Worm (Caenorhabditis elegans) whole organism, L4 larva: ENCODE data around the gene W02D7.12.

Source experiments
- D1046.2 ChIP-seq: fragments of 200-800 bp; sonication (Bioruptor generic); IDR thresholded peaks from 2 replicates; pipeline ENCODE4 v1.3.6; 2022; ENCODE audit warnings: missing genetic modification characterization, missing compliant biosample characterization
- F26F4.8 ChIP-seq: fragments of 200-800 bp; sonication (Bioruptor generic); conservative IDR thresholded peaks from 2 replicates; pipeline ENCODE4 v1.3.6; 2022; ENCODE audit warnings: missing genetic modification characterization, missing compliant biosample characterization
- F44E2.7 ChIP-seq: fragments of 200-800 bp; sonication (Bioruptor generic); IDR thresholded peaks from 2 replicates; pipeline ENCODE4 v2.1.2; 2022; ENCODE audit warnings: missing genetic modification characterization, missing compliant biosample characterization
- Y105C5A.15 ChIP-seq: fragments of 200-800 bp; sonication (Bioruptor generic); IDR thresholded peaks from 2 replicates; pipeline ENCODE4 v1.3.6; 2022; ENCODE audit warnings: missing genetic modification characterization, missing compliant biosample characterization
- Y48G9A.11 ChIP-seq: fragments of 200-800 bp; sonication (Bioruptor generic); IDR thresholded peaks from 2 replicates; pipeline ENCODE4 v1.3.6; 2022; ENCODE audit warnings: missing genetic modification reagents, missing genetic modification characterization, missing compliant biosample characterization
- aha-1 ChIP-seq: fragments of 150-350 bp; peaks from one replicate; lab custom pipeline; 2014; ENCODE audit warnings: missing biosample characterization, missing genetic modification characterization
- ama-1 ChIP-seq: fragments of 150-350 bp; optimal IDR thresholded peaks from 2 replicates; lab custom pipeline; 2014; ENCODE audit warnings: inconsistent platforms, mixed read lengths
- ceh-28 ChIP-seq: fragments of 150-350 bp; optimal IDR thresholded peaks from 2 replicates; lab custom pipeline; 2014; ENCODE audit warnings: missing biosample characterization, missing genetic modification reagents, missing genetic modification characterization
- ceh-44 ChIP-seq: fragments of 200-800 bp; sonication (Bioruptor generic); IDR thresholded peaks from 2 replicates; pipeline ENCODE4 v1.3.6; 2022; ENCODE audit warnings: missing genetic modification reagents, missing genetic modification characterization, missing compliant biosample characterization
- ceh-82 ChIP-seq: sonication (generic microtip); optimal IDR thresholded peaks from 2 replicates; lab custom pipeline; 2017; ENCODE audit warnings: missing biosample characterization, missing genetic modification characterization
- cey-2 ChIP-seq: sonication (generic microtip); optimal IDR thresholded peaks from 3 replicates; lab custom pipeline; 2017; ENCODE audit warnings: missing genetic modification characterization, mild to moderate bottlenecking, missing compliant biosample characterization, antibody characterized with exemption, borderline replicate concordance; ENCODE audit not compliant: insufficient read depth
- ctbp-1 ChIP-seq: fragments of 200-800 bp; sonication (Bioruptor generic); IDR thresholded peaks from 2 replicates; pipeline ENCODE4 v1.3.6; 2022; ENCODE audit warnings: missing genetic modification reagents, missing genetic modification characterization, missing compliant biosample characterization
- daf-12 ChIP-seq: fragments of 150-350 bp; optimal IDR thresholded peaks from 2 replicates; lab custom pipeline; 2014; ENCODE audit warnings: missing biosample characterization, missing genetic modification reagents, missing genetic modification characterization
- daf-16 ChIP-seq, 3 experiments: sonication (generic microtip); optimal IDR thresholded peaks; 2 replicates each; lab custom pipeline; 2016 to 2017; ENCODE audit warnings: missing genetic modification characterization in 3 of 3, missing genetic modification reagents in 3 of 3, mild to moderate bottlenecking in 2 of 3, missing compliant biosample characterization in 2 of 3, missing biosample characterization in 1 of 3, moderate library complexity in 1 of 3
- daf-19 ChIP-seq: fragments of 200-800 bp; sonication (Bioruptor generic); conservative IDR thresholded peaks from 2 replicates; pipeline ENCODE4 v1.3.6; 2022; ENCODE audit warnings: missing genetic modification characterization, missing compliant biosample characterization
- dmd-8 ChIP-seq: fragments of 200-800 bp; sonication (Bioruptor generic); IDR thresholded peaks from 2 replicates; pipeline ENCODE4 v1.3.6; 2022; ENCODE audit warnings: missing genetic modification characterization, missing compliant biosample characterization
- dpl-1 ChIP-seq: fragments of 150-350 bp; optimal IDR thresholded peaks from 2 replicates; lab custom pipeline; 2014; ENCODE audit warnings: missing biosample characterization, missing genetic modification reagents, missing genetic modification characterization
- gei-8 ChIP-seq: fragments of 200-800 bp; sonication (Bioruptor generic); optimal IDR thresholded peaks from 2 replicates; lab custom pipeline; 2018; ENCODE audit warnings: mild to moderate bottlenecking, missing genetic modification characterization, missing compliant biosample characterization
- lim-7 ChIP-seq: fragments of 200-800 bp; sonication (Bioruptor generic); IDR thresholded peaks from 2 replicates; pipeline ENCODE4 v1.3.6; 2022; ENCODE audit warnings: missing genetic modification characterization, missing compliant biosample characterization
- lin-15B ChIP-seq: fragments of 150-350 bp; sonication (generic microtip); optimal IDR thresholded peaks from 3 replicates; lab custom pipeline; 2014; ENCODE audit warnings: missing biosample characterization, missing genetic modification characterization
- lin-29 ChIP-seq: fragments of 200-800 bp; sonication (Bioruptor generic); IDR thresholded peaks from 2 replicates; pipeline ENCODE4 v1.3.6; 2022; ENCODE audit warnings: missing genetic modification reagents, missing genetic modification characterization, missing compliant biosample characterization
- lsy-2 ChIP-seq, 2 experiments: fragments of 150-350 bp in 1 of 2; sonication (generic microtip) in 1 of 2; optimal IDR thresholded peaks; 2 replicates each; lab custom pipeline; 2014 to 2017; ENCODE audit warnings: missing biosample characterization in 2 of 2, missing genetic modification characterization in 2 of 2
- madf-5 ChIP-seq, 2 experiments: fragments of 200-800 bp; sonication (Bioruptor generic); IDR thresholded peaks; 2 replicates each; pipeline ENCODE4 v1.3.6; 2022; ENCODE audit warnings: missing compliant biosample characterization in 2 of 2, missing genetic modification characterization in 2 of 2
- madf-9 ChIP-seq: fragments of 200-800 bp; sonication (Bioruptor generic); conservative IDR thresholded peaks from 2 replicates; pipeline ENCODE4 v1.3.6; 2022; ENCODE audit warnings: missing genetic modification reagents, missing genetic modification characterization, missing compliant biosample characterization
- nhr-10 ChIP-seq: fragments of 150-350 bp; optimal IDR thresholded peaks from 2 replicates; lab custom pipeline; 2014; ENCODE audit warnings: missing biosample characterization, missing genetic modification characterization
- nhr-237 ChIP-seq: sonication (generic microtip); optimal IDR thresholded peaks from 2 replicates; lab custom pipeline; 2017; ENCODE audit warnings: missing biosample characterization, missing genetic modification characterization
- nhr-28 ChIP-seq: fragments of 150-350 bp; optimal IDR thresholded peaks from 2 replicates; lab custom pipeline; 2014; ENCODE audit warnings: missing biosample characterization, missing genetic modification characterization
- nhr-48 ChIP-seq: sonication (generic microtip); optimal IDR thresholded peaks from 2 replicates; lab custom pipeline; 2016; ENCODE audit warnings: mild to moderate bottlenecking, missing genetic modification characterization, missing compliant biosample characterization
- nhr-6 ChIP-seq: fragments of 150-350 bp; optimal IDR thresholded peaks from 2 replicates; lab custom pipeline; 2014; ENCODE audit warnings: missing biosample characterization, missing genetic modification characterization
- pha-4 ChIP-seq, 2 experiments: fragments of 150-350 bp in 1 of 2; fragments of 200-800 bp in 1 of 2; sonication (Bioruptor generic) in 1 of 2; IDR thresholded peaks in 1 of 2; optimal IDR thresholded peaks in 1 of 2; 2 replicates each; pipeline versions ENCODE4 v1.3.6 to Lab custom; 2014 to 2022; ENCODE audit warnings: missing genetic modification characterization in 2 of 2, missing genetic modification reagents in 2 of 2, missing biosample characterization in 1 of 2, missing compliant biosample characterization in 1 of 2
- rbr-2 ChIP-seq: sonication (generic microtip); optimal IDR thresholded peaks from 2 replicates; lab custom pipeline; 2016; ENCODE audit warnings: missing genotype, missing genetic modification characterization, missing compliant biosample characterization
- set-16 ChIP-seq: fragments of 200-800 bp; sonication (Bioruptor generic); IDR thresholded peaks from 2 replicates; pipeline ENCODE4 v1.3.6; 2022; ENCODE audit warnings: missing genetic modification reagents, missing genetic modification characterization, missing compliant biosample characterization
- snpc-1.2 ChIP-seq: fragments of 200-800 bp; sonication (Bioruptor generic); IDR thresholded peaks from 2 replicates; pipeline ENCODE4 v1.3.6; 2022; ENCODE audit warnings: missing genetic modification reagents, missing genetic modification characterization, missing compliant biosample characterization
- snpc-4 ChIP-seq: fragments of 150-350 bp; optimal IDR thresholded peaks from 2 replicates; lab custom pipeline; 2014; ENCODE audit warnings: missing biosample characterization, missing genetic modification characterization
- spr-3 ChIP-seq: fragments of 200-800 bp; sonication (Bioruptor generic); optimal IDR thresholded peaks from 2 replicates; lab custom pipeline; 2018; ENCODE audit warnings: mild to moderate bottlenecking, missing genetic modification characterization, missing compliant biosample characterization
- tra-1 ChIP-seq: fragments of 200-800 bp; sonication (Bioruptor generic); IDR thresholded peaks from 2 replicates; pipeline ENCODE4 v1.3.6; 2022; ENCODE audit warnings: missing genetic modification reagents, missing genetic modification characterization, missing compliant biosample characterization
- unc-62 ChIP-seq, 3 experiments: fragments of 150-350 bp in 1 of 3; sonication (generic microtip); optimal IDR thresholded peaks in 2 of 3; peaks in 1 of 3; 1 replicate in 1 of 3; 2 replicates in 2 of 3; lab custom pipeline; 2014 to 2017; ENCODE audit warnings: missing biosample characterization in 3 of 3, missing genetic modification characterization in 3 of 3, missing genetic modification reagents in 3 of 3, missing genotype in 1 of 3
- zag-1 ChIP-seq: fragments of 150-350 bp; optimal IDR thresholded peaks from 2 replicates; lab custom pipeline; 2014; ENCODE audit warnings: missing biosample characterization, missing genetic modification characterization
- zfp-3 ChIP-seq: fragments of 200-800 bp; sonication (Bioruptor generic); conservative IDR thresholded peaks from 2 replicates; pipeline ENCODE4 v1.3.6; 2022; ENCODE audit warnings: missing genetic modification reagents, missing genetic modification characterization, missing compliant biosample characterization

The W02D7.12 gene

DNA sequence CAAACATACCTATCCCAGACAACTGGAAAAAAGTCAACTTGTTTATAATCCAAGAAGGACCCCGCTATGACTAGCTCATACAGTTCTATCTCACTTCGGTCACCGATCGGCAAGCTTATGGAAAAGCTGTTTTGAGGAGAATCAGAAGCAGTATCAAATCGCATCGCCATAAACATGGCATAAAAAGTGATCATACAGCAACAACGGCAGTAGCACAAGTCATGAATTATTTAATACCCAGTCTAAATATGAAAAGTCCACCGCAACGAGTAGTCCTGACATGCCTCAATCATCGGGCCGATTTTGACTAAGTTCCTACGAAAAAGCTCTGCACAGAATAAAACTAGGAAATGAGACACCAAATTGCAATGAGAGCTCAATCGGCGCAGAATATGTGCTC, 12.2 kb downstream of the W02D7.12 start:
- TF ChIP-seq rbr-2 (tag; lab: Kevin White, UChicago): no peak
- TF ChIP-seq daf-16 (GFP tag; optimal IDR thresholded peaks at IDR 0.05; lab: Kevin White, UChicago): no peak
- no peak for TF ChIP-seq daf-16 (tag; optimal IDR thresholded peaks at IDR 0.05; lab: Kevin White, UChicago)
- TF ChIP-seq daf-12: no peak
- no peak for TF ChIP-seq nhr-28 (tag; lab: Kevin White, UChicago)
- TF ChIP-seq unc-62 (GFP tag; optimal IDR thresholded peaks at IDR 0.05 in 1 of 2; lab: Kevin White, UChicago): peak in 1 of 2 experiments; percentile 69
- TF ChIP-seq unc-62 (tag; optimal IDR thresholded peaks at IDR 0.05; lab: Kevin White, UChicago): no peak
- TF ChIP-seq aha-1: peak; percentile 95

DNA sequence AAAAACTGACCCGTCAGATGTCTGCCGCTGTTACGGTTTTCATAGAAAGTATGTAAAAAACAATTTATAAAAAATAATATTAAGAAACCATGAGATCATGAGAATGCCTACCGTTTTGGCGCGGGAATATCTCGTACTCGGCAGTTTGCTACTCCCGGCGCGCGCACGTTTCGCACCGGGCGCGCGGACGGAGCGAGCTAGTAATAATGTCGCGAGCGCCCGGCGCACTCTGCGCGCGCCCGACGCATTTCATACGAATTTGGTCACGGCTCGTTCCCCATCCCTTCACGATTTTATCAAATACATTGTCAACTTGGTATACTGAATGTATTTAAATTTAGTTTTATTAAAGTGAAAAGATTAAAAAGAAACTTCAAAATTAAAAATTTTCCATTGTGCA, 14.6 kb downstream of the W02D7.12 start:
- TF ChIP-seq unc-62 (GFP tag; optimal IDR thresholded peaks at IDR 0.05 in 1 of 2; lab: Kevin White, UChicago) (no peak), unc-62 (tag; optimal IDR thresholded peaks at IDR 0.05; lab: Kevin White, UChicago) (no peak), set-16 (GFP tag; lab: Robert Waterston, UW) (peak; percentile 74)

- no peak for TF ChIP-seq ceh-82 (tag; lab: Kevin White, UChicago)
- TF ChIP-seq nhr-237: no peak
- peak; percentile 89 for TF ChIP-seq set-16 (GFP tag; lab: Robert Waterston, UW)
- TF ChIP-seq spr-3 (GFP tag; lab: Kevin White, UChicago): no peak
- no peak for TF ChIP-seq ctbp-1
- TF ChIP-seq dpl-1: no peak
Observed at ce11 chrV:8327080-8327479, 15.8 kb downstream of the W02D7.12 start.

DNA sequence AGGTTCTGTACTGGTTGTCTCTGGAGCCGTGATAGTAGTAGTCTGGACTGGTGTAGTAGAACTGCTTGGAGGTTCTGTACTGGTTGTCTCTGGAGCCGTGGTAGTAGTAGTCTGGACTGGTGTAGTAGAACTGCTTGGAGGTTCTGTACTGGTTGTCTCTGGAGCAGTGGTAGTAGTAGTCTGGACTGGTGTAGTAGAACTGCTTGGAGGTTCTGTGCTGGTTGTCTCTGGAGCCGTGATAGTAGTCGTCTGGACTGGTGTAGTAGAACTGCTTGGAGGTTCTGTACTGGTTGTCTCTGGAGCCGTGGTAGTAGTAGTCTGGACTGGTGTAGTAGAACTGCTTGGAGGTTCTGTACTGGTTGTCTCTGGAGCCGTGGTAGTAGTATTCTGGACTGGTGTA, 18.1 kb downstream of the W02D7.12 start:
- TF ChIP-seq dmd-8: peak; percentile 72; the same call in 1 of the 2 replicates
- TF ChIP-seq Y105C5A.15 (GFP tag; lab: Robert Waterston, UW): 0 out of 2 replicates have a peak, but pooled peaks have one; percentile 57
- TF ChIP-seq F44E2.7 (GFP tag; lab: Robert Waterston, UW): 0 out of 2 replicates have a peak, but pooled peaks have one; percentile 38
- 0 out of 2 replicates have a peak, but pooled peaks have one; percentile 47 for TF ChIP-seq madf-9
- TF ChIP-seq F26F4.8 (GFP tag; lab: Robert Waterston, UW): peak; percentile 84
- TF ChIP-seq snpc-1.2 (GFP tag; lab: Robert Waterston, UW): 0 out of 2 replicates have a peak, but pooled peaks have one; percentile 29
- TF ChIP-seq lim-7 (GFP tag; lab: Robert Waterston, UW): peak; percentile 70
- TF ChIP-seq madf-5 (GFP tag; IDR thresholded peaks at IDR 0.05; lab: Robert Waterston, UW): peak in 1 of 2 experiments; percentile 50; a peak in 1 of 4 replicates
- 0 out of 2 replicates have a peak, but pooled peaks have one; percentile 68 for TF ChIP-seq D1046.2

ce11 chrV:8334360-8334759, 23.1 kb downstream of the W02D7.12 start, which contains the start of gene tmd-2:
TSS of gene tmd-2 (plus strand) at chrV:8334660.
- TF ChIP-seq ceh-28 (no peak), lsy-2 (tag; optimal IDR thresholded peaks at IDR 0.05; lab: Kevin White, UChicago) (no peak), gei-8 (GFP tag; lab: Kevin White, UChicago) (no peak), nhr-10 (tag; lab: Kevin White, UChicago) (no peak), snpc-4 (no peak), cey-2 (no peak), nhr-48 (tag; lab: Kevin White, UChicago) (no peak), zfp-3 (no peak), daf-19 (GFP tag; lab: Robert Waterston, UW) (no peak), lin-15B (tag; lab: Kevin White, UChicago) (no peak), zag-1 (tag; lab: Kevin White, UChicago) (no peak), Y48G9A.11 (GFP tag; lab: Robert Waterston, UW) (no peak), aha-1 (no peak), pha-4 (GFP tag; IDR thresholded peaks at IDR 0.05; lab: Robert Waterston, UW) (no peak), pha-4 (tag; optimal IDR thresholded peaks at IDR 0.05; lab: Kevin White, UChicago) (no peak), ceh-82 (tag; lab: Kevin White, UChicago) (no peak), lin-29 (GFP tag; lab: Robert Waterston, UW) (no peak), tra-1 (GFP tag; lab: Robert Waterston, UW) (no peak), ama-1 (lab: Kevin White, UChicago) (no peak), ceh-44 (GFP tag; lab: Robert Waterston, UW) (no peak), nhr-6 (no peak)
